Worm (Caenorhabditis elegans) whole organism, L4/young adult: Measurements from ENCODE around the gene snb-1.

Experiments used
- W03F9.2 ChIP-seq: fragments of 150-350 bp; optimal IDR thresholded peaks from 2 replicates; lab custom pipeline; 2014; ENCODE audit warnings: missing biosample characterization, missing genetic modification characterization
- dao-5 ChIP-seq: sonication (generic microtip); optimal IDR thresholded peaks from 2 replicates; lab custom pipeline; 2016; ENCODE audit warnings: missing genotype, missing genetic modification characterization, moderate library complexity, missing compliant biosample characterization
- him-1 ChIP-seq: sonication (generic microtip); optimal IDR thresholded peaks from 2 replicates; lab custom pipeline; 2016; ENCODE audit warnings: missing genotype, missing genetic modification reagents, missing genetic modification characterization, missing compliant biosample characterization

- TF ChIP-seq him-1 (tag; lab: Kevin White, UChicago) (no peak), dao-5 (tag; lab: Kevin White, UChicago) (no peak), W03F9.2 (tag; lab: Kevin White, UChicago) (no peak)
Measured at ce11 chrV:6645810-6646209, 10.5 kb downstream of the snb-1 start.
